Worm (Caenorhabditis elegans) whole organism, late embryonic: ENCODE measurements around the gene clec-33.

Experiments used
- hlh-8 ChIP-seq: sonication (generic microtip); optimal IDR thresholded peaks from 2 replicates; lab custom pipeline; 2016; ENCODE audit warnings: missing genotype, missing genetic modification characterization, missing compliant biosample characterization
- pag-3 ChIP-seq: sonication (generic microtip); optimal IDR thresholded peaks from 2 replicates; lab custom pipeline; 2016; ENCODE audit warnings: missing compliant biosample characterization, missing genetic modification characterization, borderline replicate concordance
- pax-1 ChIP-seq: fragments of 150-350 bp; optimal IDR thresholded peaks from 2 replicates; lab custom pipeline; 2014; ENCODE audit warnings: missing biosample characterization, missing genetic modification characterization
- pha-2 ChIP-seq: sonication (generic microtip); optimal IDR thresholded peaks from 2 replicates; lab custom pipeline; 2017; ENCODE audit warnings: mild to moderate bottlenecking, missing genetic modification characterization, missing compliant biosample characterization

- TF ChIP-seq pag-3 (no peak), pax-1 (tag; lab: Kevin White, UChicago) (no peak), hlh-8 (tag; lab: Kevin White, UChicago) (no peak), pha-2 (no peak)
Measured at ce11 chrV:16909871-16910270, 40.2 kb upstream of the clec-33 start, which contains the start of gene F09C6.16.
